Worm (Caenorhabditis elegans) whole organism, young adult: ENCODE data around the gene col-93.

Experiments
- F49E8.2 ChIP-seq: sonication (generic microtip); optimal IDR thresholded peaks from 3 replicates; lab custom pipeline; 2017; ENCODE audit warnings: missing genetic modification characterization, mild to moderate bottlenecking, missing compliant biosample characterization, antibody characterized with exemption, moderate library complexity; ENCODE audit not compliant: insufficient read depth
- F57C9.4 ChIP-seq: sonication (generic microtip); optimal IDR thresholded peaks from 2 replicates; lab custom pipeline; 2017; ENCODE audit warnings: mild to moderate bottlenecking, missing genetic modification characterization, missing compliant biosample characterization
- T26A5.8 ChIP-seq: sonication (generic microtip); optimal IDR thresholded peaks from 2 replicates; lab custom pipeline; 2016; ENCODE audit warnings: missing genetic modification characterization, missing compliant biosample characterization
- Y79H2A.3 ChIP-seq: fragments of 200-800 bp; sonication (Bioruptor generic); conservative IDR thresholded peaks from 2 replicates; pipeline ENCODE4 v1.3.6; 2022; ENCODE audit warnings: missing genetic modification reagents, missing genetic modification characterization, missing compliant biosample characterization
- cebp-1 ChIP-seq, 2 experiments: fragments of 200-800 bp in 1 of 2; sonication (Bioruptor generic) in 1 of 2; sonication (generic microtip) in 1 of 2; IDR thresholded peaks in 1 of 2; optimal IDR thresholded peaks in 1 of 2; 2 replicates each; pipeline versions ENCODE4 v1.3.6 to Lab custom; 2017 to 2022; ENCODE audit warnings: missing compliant biosample characterization in 2 of 2, missing genetic modification characterization in 2 of 2, mild to moderate bottlenecking in 1 of 2, missing genetic modification reagents in 1 of 2, moderate library complexity in 1 of 2
- ceh-79 ChIP-seq: sonication (generic microtip); optimal IDR thresholded peaks from 2 replicates; lab custom pipeline; 2017; ENCODE audit warnings: mild to moderate bottlenecking, missing genetic modification characterization, missing compliant biosample characterization
- die-1 ChIP-seq: sonication (generic microtip); optimal IDR thresholded peaks from 2 replicates; lab custom pipeline; 2016; ENCODE audit warnings: missing genotype, mild to moderate bottlenecking, missing genetic modification characterization, missing compliant biosample characterization
- dox-1 ChIP-seq: fragments of 200-800 bp; sonication (Bioruptor generic); IDR thresholded peaks from 2 replicates; pipeline ENCODE4 v1.3.6; 2022; ENCODE audit warnings: missing genetic modification reagents, missing genetic modification characterization, missing compliant biosample characterization
- egrh-3 ChIP-seq: fragments of 200-800 bp; sonication (Bioruptor generic); IDR thresholded peaks from 2 replicates; pipeline ENCODE4 v1.3.6; 2022; ENCODE audit warnings: missing genetic modification reagents, missing genetic modification characterization, missing compliant biosample characterization
- ets-4 ChIP-seq: fragments of 200-800 bp; sonication (Bioruptor generic); optimal IDR thresholded peaks from 2 replicates; lab custom pipeline; 2018; ENCODE audit warnings: mild to moderate bottlenecking, missing genetic modification characterization, missing compliant biosample characterization
- fkh-3 ChIP-seq: sonication (generic microtip); optimal IDR thresholded peaks from 2 replicates; lab custom pipeline; 2016; ENCODE audit warnings: mild to moderate bottlenecking, missing genetic modification characterization, missing compliant biosample characterization
- hmg-1.2 ChIP-seq: fragments of 200-800 bp; sonication (Bioruptor generic); IDR thresholded peaks from 2 replicates; pipeline ENCODE4 v1.3.6; 2022; ENCODE audit warnings: missing genetic modification reagents, missing genetic modification characterization, missing compliant biosample characterization
- hrde-1 ChIP-seq: sonication (generic microtip); optimal IDR thresholded peaks from 2 replicates; lab custom pipeline; 2016; ENCODE audit warnings: missing genetic modification characterization, mild to moderate bottlenecking, missing compliant biosample characterization, moderate library complexity, missing genotype, missing genetic modification reagents, borderline replicate concordance
- nhr-80 ChIP-seq: sonication (generic microtip); optimal IDR thresholded peaks from 2 replicates; lab custom pipeline; 2016; ENCODE audit warnings: missing genetic modification characterization, missing compliant biosample characterization
- nhr-90 ChIP-seq: sonication (generic microtip); optimal IDR thresholded peaks from 2 replicates; lab custom pipeline; 2016; ENCODE audit warnings: missing genotype, mild to moderate bottlenecking, missing genetic modification characterization, missing compliant biosample characterization
- repo-1 ChIP-seq: sonication (generic microtip); optimal IDR thresholded peaks from 2 replicates; lab custom pipeline; 2017; ENCODE audit warnings: mild to moderate bottlenecking, missing genetic modification characterization, missing compliant biosample characterization
- rpc-1 ChIP-seq, 2 experiments: fragments of 150-350 bp in 1 of 2; sonication (generic microtip) in 1 of 2; optimal IDR thresholded peaks; 2 replicates each; lab custom pipeline; 2014 to 2018; ENCODE audit warnings: missing biosample characterization in 1 of 2, missing genetic modification characterization in 1 of 2, missing genetic modification reagents in 1 of 2, missing genotype in 1 of 2
- sptf-2 ChIP-seq: fragments of 200-800 bp; sonication (Bioruptor generic); optimal IDR thresholded peaks from 2 replicates; lab custom pipeline; 2018; ENCODE audit warnings: mild to moderate bottlenecking, missing genetic modification characterization, missing compliant biosample characterization
- tbp1 ChIP-seq: fragments of 200-800 bp; sonication (Bioruptor generic); optimal IDR thresholded peaks from 2 replicates; lab custom pipeline; 2018; ENCODE audit warnings: mild to moderate bottlenecking, missing genetic modification characterization, missing compliant biosample characterization
- zfh-2 ChIP-seq: fragments of 200-800 bp; sonication (Bioruptor generic); conservative IDR thresholded peaks from 2 replicates; pipeline ENCODE4 v1.3.6; 2022; ENCODE audit warnings: missing genetic modification reagents, missing genetic modification characterization, missing compliant biosample characterization
- zim-3 ChIP-seq: sonication (generic microtip); optimal IDR thresholded peaks from 2 replicates; lab custom pipeline; 2017; ENCODE audit warnings: mild to moderate bottlenecking, missing genetic modification characterization, moderate library complexity, missing compliant biosample characterization

The col-93 gene

DNA sequence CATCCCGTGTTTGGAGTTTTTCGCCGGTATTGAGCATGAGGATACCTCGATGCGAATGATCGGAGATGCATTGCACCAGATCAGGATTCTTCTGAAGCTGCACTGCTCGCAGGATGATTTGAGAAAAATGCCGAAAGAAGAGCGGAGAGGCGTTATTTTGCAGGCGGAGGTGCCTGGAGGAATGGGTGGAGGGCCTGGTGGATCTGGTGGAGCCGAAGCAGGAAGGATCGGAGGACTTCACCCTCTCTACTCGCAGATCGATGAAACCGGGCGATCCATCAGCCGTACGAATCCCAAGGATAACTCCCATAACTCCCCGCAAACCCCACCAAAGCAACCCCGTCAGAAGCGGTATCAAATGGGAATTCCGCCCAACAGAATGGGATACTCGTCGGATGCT is 46.2 kb downstream of the col-93 start:
- no peak for TF ChIP-seq tbp1
- no peak for TF ChIP-seq zim-3 (tag; lab: Kevin White, UChicago)
- TF ChIP-seq ets-4 = no peak
- TF ChIP-seq dox-1 (GFP tag; lab: Robert Waterston, UW) = no peak
- TF ChIP-seq repo-1 (tag; lab: Kevin White, UChicago) = no peak
- peak; percentile 81 for TF ChIP-seq zfh-2
- no peak for TF ChIP-seq sptf-2 (GFP tag; lab: Kevin White, UChicago)
- no peak for TF ChIP-seq fkh-3 (tag; lab: Kevin White, UChicago)
- TF ChIP-seq egrh-3 (GFP tag; lab: Robert Waterston, UW) = peak; percentile 59; the same call in 1 of the 2 replicates
- no peak for TF ChIP-seq rpc-1 (optimal IDR thresholded peaks at IDR 0.05; lab: Kevin White, UChicago)
- no peak for TF ChIP-seq rpc-1 (tag; optimal IDR thresholded peaks at IDR 0.05; lab: Kevin White, UChicago)
- no peak for TF ChIP-seq die-1 (tag; lab: Kevin White, UChicago)
- TF ChIP-seq hmg-1.2 (GFP tag; lab: Robert Waterston, UW) = no peak
- TF ChIP-seq hrde-1 (tag; lab: Kevin White, UChicago) = no peak
- TF ChIP-seq nhr-90 (tag; lab: Kevin White, UChicago) = no peak
- TF ChIP-seq ceh-79 (tag; lab: Kevin White, UChicago) = no peak
- no peak for TF ChIP-seq Y79H2A.3 (GFP tag; lab: Robert Waterston, UW)

DNA sequence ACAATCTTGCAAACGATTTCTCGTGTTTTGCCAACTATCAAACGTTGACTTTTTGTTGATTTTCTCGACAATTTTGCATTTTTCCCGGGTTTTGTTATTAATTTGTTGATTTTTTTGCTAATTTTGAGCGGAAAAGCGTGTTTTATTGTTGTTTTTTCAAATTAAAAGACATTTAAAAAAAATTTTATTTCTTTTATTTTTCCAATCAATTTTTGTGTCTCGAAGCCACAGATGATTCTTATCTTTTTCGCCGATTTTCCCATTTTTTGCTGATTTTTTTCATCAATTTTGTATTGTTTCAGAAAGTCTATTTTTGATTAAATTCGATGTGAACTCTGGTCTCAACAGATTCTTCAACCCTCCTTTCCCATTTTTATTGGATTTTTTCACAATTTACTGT is 49.5 kb downstream of the col-93 start, which contains the start of gene rle-1:
Gene rle-1 (plus strand): TSS at position 301 of the 400 bp plus-strand sequence.
- TF ChIP-seq F49E8.2 (no peak), hmg-1.2 (GFP tag; lab: Robert Waterston, UW) (no peak), nhr-80 (tag; lab: Kevin White, UChicago) (no peak), T26A5.8 (tag; lab: Kevin White, UChicago) (no peak), cebp-1 (GFP tag; IDR thresholded peaks at IDR 0.05; lab: Robert Waterston, UW) (no peak), cebp-1 (tag; optimal IDR thresholded peaks at IDR 0.05; lab: Kevin White, UChicago) (no peak), F57C9.4 (tag; lab: Kevin White, UChicago) (no peak)
